Fruit fly (Drosophila melanogaster): ENCODE measurements around the gene eff.

DNA sequence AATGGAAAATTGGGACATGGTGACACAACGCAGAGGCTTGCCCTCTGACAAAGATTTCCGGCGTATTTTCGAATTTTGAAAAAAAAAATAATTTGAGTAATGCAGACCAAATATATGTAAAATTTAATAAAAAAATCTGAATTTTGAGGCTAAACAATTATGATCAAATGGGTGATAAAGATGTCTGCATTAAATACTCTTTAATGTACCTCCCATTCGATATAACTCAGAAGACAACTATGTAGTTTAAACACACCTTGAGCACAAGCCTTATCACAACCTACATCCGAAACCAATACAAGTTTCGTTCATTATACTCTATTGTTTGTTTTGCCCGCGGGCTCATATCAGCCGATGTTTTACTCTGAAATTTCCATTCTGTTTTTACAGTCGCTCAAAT is 13.2 kb upstream of the eff start, which contains the start of gene CG7362:
- TF ChIP-seq CG11617 (GFP tag; optimal IDR thresholded peaks at IDR 0.05), result no peak
- TF ChIP-seq CG7101 (tag; optimal IDR thresholded peaks at IDR 0.05), result no peak

Data from whole organism, adult.